Worm (Caenorhabditis elegans) whole organism, early embryonic: ENCODE data around the gene C17B7.4.

ENCODE experiments used
- B0310.2 ChIP-seq: sonication (generic microtip); optimal IDR thresholded peaks from 2 replicates; lab custom pipeline; 2016; ENCODE audit warnings: mild to moderate bottlenecking, missing genetic modification characterization, missing compliant biosample characterization
- ama-1 ChIP-seq: fragments of 150-350 bp; optimal IDR thresholded peaks from 2 replicates; lab custom pipeline; 2014
- ets-7 ChIP-seq: sonication (generic microtip); optimal IDR thresholded peaks from 2 replicates; lab custom pipeline; 2016; ENCODE audit warnings: missing genotype, missing genetic modification characterization, missing compliant biosample characterization
- hmbx-1 ChIP-seq: sonication (generic microtip); optimal IDR thresholded peaks from 2 replicates; lab custom pipeline; 2016; ENCODE audit warnings: mild to moderate bottlenecking, missing genetic modification characterization, missing compliant biosample characterization
- hmg-4 ChIP-seq: fragments of 200-800 bp; sonication (Bioruptor generic); optimal IDR thresholded peaks from 2 replicates; lab custom pipeline; 2018; ENCODE audit warnings: mild to moderate bottlenecking, missing genetic modification characterization, missing compliant biosample characterization
- pes-1 ChIP-seq: fragments of 200-800 bp; sonication (Bioruptor generic); IDR thresholded peaks from 2 replicates; pipeline ENCODE4 v1.3.6; 2022; ENCODE audit warnings: missing genetic modification reagents, missing genetic modification characterization, missing compliant biosample characterization
- tbx-11 ChIP-seq: fragments of 200-800 bp; sonication (Bioruptor generic); IDR thresholded peaks from 2 replicates; pipeline ENCODE4 v1.3.6; 2022; ENCODE audit warnings: missing genetic modification characterization, missing compliant biosample characterization
- tbx-37 ChIP-seq: fragments of 200-800 bp; sonication (Bioruptor generic); conservative IDR thresholded peaks from 2 replicates; pipeline ENCODE4 v1.3.6; 2022; ENCODE audit warnings: missing genetic modification reagents, missing genetic modification characterization, missing compliant biosample characterization
- tra-4 ChIP-seq: sonication (generic microtip); optimal IDR thresholded peaks from 2 replicates; lab custom pipeline; 2017; ENCODE audit warnings: missing genetic modification characterization, missing compliant biosample characterization

DNA sequence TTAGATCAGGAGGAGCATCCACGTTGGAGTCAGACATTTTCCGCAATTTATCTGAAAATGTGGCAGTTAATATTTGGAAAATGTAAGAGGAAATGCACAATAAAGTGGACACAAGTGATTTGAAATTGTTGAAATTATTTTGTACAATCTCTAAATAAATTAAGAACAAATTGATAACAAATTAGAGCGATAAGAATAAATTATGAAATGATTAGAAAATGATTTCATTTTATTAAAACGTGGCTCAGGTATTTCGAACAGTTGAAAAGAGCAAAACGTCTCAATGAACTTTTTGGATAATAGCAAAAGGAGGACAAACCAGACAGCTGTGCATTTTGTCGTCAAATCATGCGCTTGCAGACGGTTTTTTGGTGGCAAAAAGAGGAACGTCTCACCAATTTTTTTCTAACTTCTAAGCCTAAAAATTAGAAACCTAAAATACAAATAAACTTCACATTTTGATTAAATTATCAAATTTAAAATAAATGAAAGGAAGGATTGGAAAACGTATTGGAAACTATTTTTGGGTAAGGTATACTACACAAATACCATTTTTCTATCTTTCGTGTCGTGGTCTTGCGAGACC is 7.4 kb downstream of the C17B7.4 start, which contains the start of gene fbxa-65:
- TF ChIP-seq pes-1 (GFP tag; lab: Robert Waterston, UW) (no peak), ama-1 (lab: Kevin White, UChicago) (no peak), B0310.2 (tag; lab: Kevin White, UChicago) (no peak), hmbx-1 (tag; lab: Kevin White, UChicago) (no peak), tbx-11 (GFP tag; lab: Robert Waterston, UW) (no peak), ets-7 (no peak), hmg-4 (GFP tag; lab: Kevin White, UChicago) (no peak), tra-4 (tag; lab: Kevin White, UChicago) (no peak), tbx-37 (GFP tag; lab: Robert Waterston, UW) (no peak)
